Worm (Caenorhabditis elegans): ENCODE results near the gene W03F9.9.

The W03F9.9 gene

DNA sequence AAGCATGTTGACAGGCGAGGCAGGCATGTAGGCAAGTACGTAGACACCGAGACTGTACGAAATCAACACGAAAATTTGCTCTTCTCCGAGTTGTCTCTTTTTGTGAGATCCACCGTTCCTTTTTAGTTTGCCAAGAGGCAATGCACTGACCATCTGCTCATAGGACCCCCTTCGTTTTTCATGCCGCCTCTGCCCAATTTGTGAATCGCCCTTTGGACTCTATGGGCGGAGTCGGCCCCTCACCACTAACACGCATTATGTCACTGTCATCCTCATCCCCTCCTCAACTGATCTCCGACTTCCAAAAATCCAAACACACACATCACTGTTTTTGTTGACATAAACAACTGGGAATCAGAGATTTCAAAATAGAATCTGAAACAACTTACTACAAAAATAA is 15.2 kb downstream of the W03F9.9 start:
- TF ChIP-seq mdl-1 (tag; optimal IDR thresholded peaks at IDR 0.05) = peak in 1 of 2 experiments; percentile 9
- no peak for TF ChIP-seq mep-1 (tag; optimal IDR thresholded peaks at IDR 0.05)
- 0 out of 2 replicates have a peak, but pooled peaks have one; percentile 15 for TF ChIP-seq ctbp-1 (GFP tag; IDR thresholded peaks at IDR 0.05)

DNA sequence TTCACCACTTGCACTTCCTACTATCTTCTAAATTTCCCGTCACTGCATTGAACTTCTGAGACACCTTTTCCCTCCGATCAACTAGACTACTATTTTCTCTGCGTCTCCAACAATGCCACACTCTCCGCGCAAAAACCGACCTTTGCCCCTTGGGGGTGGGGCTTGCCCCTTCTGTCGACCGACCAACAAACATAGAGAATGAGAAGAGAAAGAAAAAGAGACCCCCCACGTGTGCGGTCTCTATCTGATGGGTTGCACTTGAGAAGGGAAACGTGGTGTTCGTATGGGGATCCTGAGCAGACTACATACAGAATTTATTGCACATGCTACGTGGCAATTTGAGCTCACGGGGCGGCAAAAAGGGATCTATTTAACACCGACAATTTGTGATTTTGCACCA is 16.5 kb downstream of the W03F9.9 start:
- TF ChIP-seq pqm-1 (tag; optimal IDR thresholded peaks at IDR 0.05) = peak; percentile 20
- no peak for TF ChIP-seq lim-7 (GFP tag; IDR thresholded peaks at IDR 0.05)
- TF ChIP-seq daf-16 (GFP tag; optimal IDR thresholded peaks at IDR 0.05) = no peak
- TF ChIP-seq daf-16 (tag; optimal IDR thresholded peaks at IDR 0.05) = peak; percentile 38
- TF ChIP-seq arid-1 (GFP tag; conservative IDR thresholded peaks at IDR 0.05) = no peak
- no peak for TF ChIP-seq ama-1 (optimal IDR thresholded peaks at IDR 0.05)
- TF ChIP-seq tra-1 (GFP tag; IDR thresholded peaks at IDR 0.05) = no peak
- peak; percentile 53 for TF ChIP-seq hmg-1.1 (GFP tag; IDR thresholded peaks at IDR 0.05)
- no peak for TF ChIP-seq lin-13 (GFP tag; optimal IDR thresholded peaks at IDR 0.05)
- TF ChIP-seq daf-19 (GFP tag; conservative IDR thresholded peaks at IDR 0.05) = no peak
- TF ChIP-seq dpl-1 (GFP tag; optimal IDR thresholded peaks at IDR 0.05) = peak; percentile 16
- no peak for TF ChIP-seq unc-130 (GFP tag; optimal IDR thresholded peaks at IDR 0.05)
- TF ChIP-seq mdl-1 (tag; optimal IDR thresholded peaks at IDR 0.05) = peak; percentile 80 to 95
- peak; percentile 42 for TF ChIP-seq dve-1 (tag; optimal IDR thresholded peaks at IDR 0.05; ENCODE audit: insufficient read depth)
- peak; percentile 43 for TF ChIP-seq hlh-11 (tag; optimal IDR thresholded peaks at IDR 0.05)
- TF ChIP-seq mes-2 (tag; optimal IDR thresholded peaks at IDR 0.05; ENCODE audit: poor library complexity, severe bottlenecking) = peak; percentile 43
- TF ChIP-seq dmd-6 (GFP tag; IDR thresholded peaks at IDR 0.05) = peak; percentile 29
- peak; percentile 60 for TF ChIP-seq hlh-30 (tag; optimal IDR thresholded peaks at IDR 0.05; ENCODE audit: insufficient read depth)
- TF ChIP-seq gei-8 (GFP tag; optimal IDR thresholded peaks at IDR 0.05) = no peak
- TF ChIP-seq lin-39 (tag; optimal IDR thresholded peaks at IDR 0.05) = no peak
- 0 out of 2 replicates have a peak, but pooled peaks have one; percentile 57 for TF ChIP-seq egl-43 (GFP tag; IDR thresholded peaks at IDR 0.05)
- TF ChIP-seq mxl-3 (GFP tag; optimal IDR thresholded peaks at IDR 0.05) = peak; percentile 90
- peak; percentile 40 for TF ChIP-seq nhr-48 (tag; optimal IDR thresholded peaks at IDR 0.05)
- peak; percentile 68 for TF ChIP-seq nhr-28 (tag; optimal IDR thresholded peaks at IDR 0.05)
- no peak for TF ChIP-seq attf-4 (tag; optimal IDR thresholded peaks at IDR 0.05)
- no peak for TF ChIP-seq vab-7 (GFP tag; IDR thresholded peaks at IDR 0.05)
- TF ChIP-seq ceh-62 (tag; optimal IDR thresholded peaks at IDR 0.05) = no peak
- TF ChIP-seq mxl-2 (GFP tag; conservative IDR thresholded peaks at IDR 0.05) = 0 out of 2 replicates have a peak, but pooled peaks have one; percentile 22

DNA sequence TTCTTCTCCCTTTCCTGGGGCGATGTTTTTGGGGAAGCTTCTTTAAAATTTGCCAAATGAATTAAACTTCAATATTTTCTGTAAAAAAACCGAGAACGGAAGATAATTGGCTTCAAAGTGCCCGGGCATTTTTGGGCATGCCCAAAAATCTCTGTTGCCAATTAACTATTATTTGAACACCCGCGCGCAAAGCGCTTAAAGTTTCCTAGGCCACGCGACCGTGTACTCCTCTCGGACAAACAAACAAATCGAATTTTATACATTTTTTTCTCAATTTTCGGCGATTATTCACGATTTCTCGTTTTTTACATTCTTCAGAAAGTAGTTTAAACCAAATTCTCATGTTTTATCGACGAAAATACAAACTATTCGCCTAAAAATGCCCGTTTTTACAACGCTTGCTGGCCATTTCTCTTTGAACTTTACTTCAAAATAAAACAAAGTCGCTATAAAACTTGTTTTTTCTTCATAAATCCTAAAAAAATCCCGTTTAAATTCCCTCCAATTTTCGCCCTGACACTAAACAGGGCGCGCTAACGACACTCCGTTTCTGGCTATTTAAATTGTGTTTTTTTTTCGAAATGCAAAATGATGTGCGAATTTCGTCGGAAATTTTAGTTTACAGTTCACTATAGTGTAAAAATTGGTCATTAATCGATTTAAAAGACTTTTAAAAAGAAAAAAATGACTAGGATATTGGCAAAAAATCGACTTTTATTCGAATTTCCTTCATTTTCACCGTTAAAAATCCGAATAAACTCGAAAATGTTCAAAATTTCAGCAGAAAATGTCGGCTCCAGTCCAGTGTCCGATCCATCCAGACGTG is 17.6 kb downstream of the W03F9.9 start, which contains the start of gene ttb-1:
TSS of gene ttb-1 (plus strand) at position 776 of the 826 bp plus-strand sequence.
- 0 out of 2 replicates have a peak, but pooled peaks have one; percentile 12 for TF ChIP-seq hmg-1.1 (GFP tag; IDR thresholded peaks at IDR 0.05)
- TF ChIP-seq ZK337.2 (GFP tag; IDR thresholded peaks at IDR 0.05) = no peak
- TF ChIP-seq daf-8 (GFP tag; IDR thresholded peaks at IDR 0.05) = no peak
- no peak for TF ChIP-seq ztf-11 (tag; optimal IDR thresholded peaks at IDR 0.05)
- peak; percentile 98 for TF ChIP-seq T20F7.1 (GFP tag; optimal IDR thresholded peaks at IDR 0.05)
- no peak for TF ChIP-seq pha-4 (GFP tag; IDR thresholded peaks at IDR 0.05)
- TF ChIP-seq pha-4 (tag; optimal IDR thresholded peaks at IDR 0.05) = no peak
- no peak for TF ChIP-seq zag-1 (tag; optimal IDR thresholded peaks at IDR 0.05)
- no peak for TF ChIP-seq ceh-44 (GFP tag; IDR thresholded peaks at IDR 0.05)
- peak; percentile 27 for TF ChIP-seq unc-130 (GFP tag; optimal IDR thresholded peaks at IDR 0.05)
- no peak for TF ChIP-seq nhr-28 (tag; optimal IDR thresholded peaks at IDR 0.05)
- TF ChIP-seq T26A8.4 (GFP tag; IDR thresholded peaks at IDR 0.05) = no peak
- no peak for TF ChIP-seq spr-1 (tag; optimal IDR thresholded peaks at IDR 0.05)
- TF ChIP-seq F44E2.7 (GFP tag; IDR thresholded peaks at IDR 0.05) = no peak
- TF ChIP-seq ceh-32 (tag; optimal IDR thresholded peaks at IDR 0.05; ENCODE audit: poor library complexity) = no peak
- TF ChIP-seq attf-4 (tag; optimal IDR thresholded peaks at IDR 0.05) = no peak
- TF ChIP-seq dmd-9 (GFP tag; IDR thresholded peaks at IDR 0.05) = no peak
- no peak for TF ChIP-seq lsy-2 (tag; optimal IDR thresholded peaks at IDR 0.05)
- TF ChIP-seq madf-9 (GFP tag; conservative IDR thresholded peaks at IDR 0.05) = 0 out of 2 replicates have a peak, but pooled peaks have one; percentile 7
- TF ChIP-seq daf-12 (tag; optimal IDR thresholded peaks at IDR 0.05) = no peak
- TF ChIP-seq spr-3 (GFP tag; optimal IDR thresholded peaks at IDR 0.05) = no peak
- TF ChIP-seq zip-2 (tag; optimal IDR thresholded peaks at IDR 0.05) = no peak
